Fruit fly (Drosophila melanogaster) S2 (cell line): Measurements from ENCODE around the gene CG32815.

ENCODE experiments used
- CG8478 ChIP-seq: fragments of >200 bp; optimal IDR thresholded peaks from 2 replicates; lab custom pipeline; 2018
- CTCF ChIP-seq, 2 experiments: fragments of >200 bp; optimal IDR thresholded peaks; 2 replicates each; lab custom pipeline; 2018

CG32815 gene

DNA sequence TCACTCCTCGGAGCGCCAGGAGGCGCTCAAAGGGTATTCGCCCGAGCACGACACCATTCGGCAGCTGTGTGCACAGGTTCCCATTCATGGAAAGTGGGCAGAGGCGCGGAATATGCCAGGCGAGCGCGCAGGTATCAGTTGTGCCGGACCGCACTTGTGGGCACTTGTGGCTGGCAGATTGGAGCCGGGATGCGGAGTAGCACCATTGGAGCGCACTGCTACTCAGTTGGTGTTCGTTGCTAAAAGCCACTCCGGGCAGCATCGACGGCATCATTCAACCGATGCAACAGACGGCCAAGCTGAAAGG lies 3.6 kb downstream of the CG32815 start:
- TF ChIP-seq CTCF (optimal IDR thresholded peaks at IDR 0.05; lab: Kevin White, UChicago): no peak

DNA sequence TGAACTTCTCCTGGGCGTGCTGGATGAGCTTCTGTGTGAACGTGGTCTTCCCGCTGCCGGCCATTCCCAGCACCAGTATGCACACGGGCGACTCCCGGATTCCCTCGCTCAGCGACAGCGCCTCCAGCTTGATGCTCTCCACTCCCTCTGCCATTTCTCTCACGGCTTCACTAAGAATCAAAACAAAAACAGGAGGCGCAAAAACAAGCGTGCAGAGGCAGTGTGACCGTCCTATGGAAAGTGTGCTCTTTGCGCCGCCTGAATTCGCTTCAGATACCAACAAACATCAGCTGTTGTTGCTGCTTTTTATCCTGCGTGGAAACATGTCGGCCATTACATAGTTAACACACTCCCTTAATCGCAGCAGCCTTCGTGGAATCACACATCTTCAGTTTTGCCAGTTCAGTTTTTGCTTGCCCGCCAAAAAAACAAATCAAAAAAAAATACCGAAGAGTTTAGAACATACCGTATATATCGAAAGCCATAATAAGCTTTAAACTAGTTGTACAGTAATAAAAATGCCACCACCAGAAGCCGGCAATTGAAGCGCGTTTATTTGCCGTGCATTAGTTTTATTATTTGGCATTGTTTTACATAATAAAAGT lies 8.4 kb downstream of the CG32815 start, which contains the start of the genes CG3704 and mus81:
Gene CG3704, minus strand, starts transcription at position 226 of the 605 bp plus-strand sequence.
Gene mus81, plus strand, starts transcription at position 496 of the 605 bp plus-strand sequence.
- TF ChIP-seq CTCF (optimal IDR thresholded peaks at IDR 0.05; lab: Kevin White, UChicago) (no peak), CG8478 (no peak)

DNA sequence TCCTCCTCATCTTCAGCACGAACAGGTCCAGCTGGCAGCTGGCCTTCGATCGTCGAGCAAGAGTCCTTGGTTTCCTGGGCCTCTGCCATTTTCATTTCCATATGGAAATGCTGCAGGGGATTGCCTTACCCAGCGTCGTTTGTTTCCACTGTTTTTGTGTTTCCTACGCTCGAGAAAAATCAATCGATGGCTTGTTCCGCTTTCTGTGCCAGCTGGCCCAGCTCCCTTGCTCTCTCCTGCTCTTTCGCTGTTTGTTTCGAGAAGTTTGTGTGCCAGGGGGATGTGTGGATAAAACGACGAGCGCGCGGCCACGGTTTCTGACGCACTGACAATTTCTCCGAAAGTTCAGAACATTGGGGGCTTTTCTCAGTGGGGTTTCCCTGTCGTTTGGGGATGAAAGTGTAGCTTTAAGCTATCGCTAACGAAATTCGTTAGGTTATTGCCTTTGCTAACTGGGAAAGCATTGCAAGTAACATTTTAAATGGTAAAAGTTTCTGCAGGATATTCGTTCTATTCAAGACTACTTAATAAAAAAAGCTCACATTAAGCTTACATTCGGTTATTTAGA lies 13.3 kb downstream of the CG32815 start, which contains the start of gene CG3703:
Gene CG3703, minus strand, starts transcription at position 328 of the 568 bp plus-strand sequence.
- no peak for TF ChIP-seq CG8478
- no peak for TF ChIP-seq CTCF (optimal IDR thresholded peaks at IDR 0.05; lab: Kevin White, UChicago)

DNA sequence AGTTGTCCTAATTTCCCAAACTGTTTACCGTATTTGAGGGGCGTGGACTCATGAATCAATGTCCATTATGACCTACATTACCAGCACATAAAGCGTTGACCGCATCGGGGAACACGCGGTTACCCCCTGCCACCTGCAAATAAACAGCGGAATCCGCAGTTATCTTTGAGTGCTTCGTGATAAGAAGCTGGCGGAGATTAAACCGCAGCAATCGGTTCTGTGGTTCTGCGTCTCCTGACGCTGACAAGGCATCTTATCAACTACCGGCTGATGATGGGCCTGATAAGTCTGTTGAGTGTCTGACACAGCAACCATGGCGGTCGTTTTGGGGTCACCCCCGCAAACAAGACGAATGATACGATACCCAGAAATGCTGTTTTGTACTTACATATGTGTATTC lies 13.9 kb downstream of the CG32815 start:
- TF ChIP-seq CG8478 (no peak), CTCF (optimal IDR thresholded peaks at IDR 0.05; lab: Kevin White, UChicago) (no peak)

DNA sequence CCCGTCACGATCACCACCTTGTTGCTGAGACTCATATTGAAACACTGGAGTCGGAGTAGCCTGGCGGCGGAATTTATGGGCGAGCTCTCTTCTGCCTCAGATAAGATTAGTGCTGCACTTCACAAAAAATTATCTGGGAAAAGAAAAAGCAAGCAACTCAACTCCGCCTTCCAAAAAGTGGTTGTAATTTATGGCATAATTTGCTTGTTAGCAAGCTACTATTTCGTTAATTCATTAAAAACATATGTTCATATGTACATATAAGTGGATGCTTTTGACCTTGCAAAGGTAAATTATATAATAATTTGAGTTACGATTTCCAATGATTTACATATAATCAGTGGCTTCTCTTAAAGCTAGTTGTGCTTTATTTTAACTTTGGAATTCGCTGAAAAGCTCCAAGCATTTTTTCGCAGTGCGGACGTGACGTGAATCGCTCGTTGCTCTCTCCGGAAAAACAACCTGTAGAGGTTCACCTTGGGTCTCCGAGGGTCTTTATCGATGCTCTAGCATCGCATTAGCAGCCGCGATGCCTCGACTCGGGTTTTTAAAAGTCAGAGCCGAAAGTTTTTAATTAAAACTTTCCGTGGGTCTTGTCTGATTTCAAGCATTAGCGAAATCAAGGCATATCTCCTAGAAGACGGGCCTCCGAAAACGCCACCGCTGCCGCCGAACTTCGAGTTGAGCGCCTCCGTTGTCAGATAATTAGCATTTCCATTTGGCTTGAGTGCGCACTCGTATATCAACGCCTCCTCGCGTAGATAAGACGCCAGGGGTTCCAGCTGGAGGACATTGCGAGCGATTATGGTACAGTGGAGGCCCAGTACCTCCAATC lies 15.4 kb downstream of the CG32815 start, which contains the start of gene CG3699:
Gene CG3699, minus strand, starts transcription at position 51 of the 835 bp plus-strand sequence.
- TF ChIP-seq CTCF (optimal IDR thresholded peaks at IDR 0.05; lab: Kevin White, UChicago) (no peak), CG8478 (no peak)

DNA sequence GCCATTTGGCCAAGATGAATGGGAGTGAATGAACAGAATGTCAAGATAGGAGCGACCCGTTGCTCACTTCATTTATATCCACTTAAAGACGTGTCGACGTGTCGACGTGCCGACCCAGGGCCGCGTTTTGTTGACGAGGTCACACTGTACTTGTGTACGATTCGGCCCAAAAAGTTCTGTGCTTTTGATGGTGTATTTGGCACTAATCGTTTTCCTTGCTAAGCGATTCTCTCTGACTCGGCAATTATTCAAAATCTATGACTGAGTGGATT lies 16.0 kb downstream of the CG32815 start:
- TF ChIP-seq CG8478 (no peak), CTCF (optimal IDR thresholded peaks at IDR 0.05; lab: Kevin White, UChicago) (no peak)

DNA sequence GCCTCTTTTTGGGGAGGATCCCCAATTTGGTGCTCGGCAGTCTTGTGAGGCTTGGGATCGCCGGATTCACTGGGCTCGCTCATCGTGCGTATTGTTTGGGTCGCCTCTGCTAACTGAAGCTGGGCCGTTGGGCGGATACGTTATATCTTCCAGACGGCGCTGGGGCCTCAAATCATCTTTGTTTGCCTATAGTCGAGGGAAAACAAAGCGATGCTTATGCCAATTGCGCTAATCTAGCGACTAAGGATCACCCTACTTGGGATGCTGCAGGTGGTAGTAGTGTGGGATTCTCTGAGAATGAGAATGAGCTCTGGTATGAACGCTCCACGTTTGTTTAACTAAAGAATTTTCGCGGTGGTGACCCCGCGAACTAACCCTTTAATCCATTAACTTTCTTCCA lies 19.5 kb downstream of the CG32815 start, which contains the start of gene CG3690:
Gene CG3690, minus strand, starts transcription at position 101 of the 400 bp plus-strand sequence.
- no peak for TF ChIP-seq CTCF (optimal IDR thresholded peaks at IDR 0.05; lab: Kevin White, UChicago)
- no peak for TF ChIP-seq CG8478

DNA sequence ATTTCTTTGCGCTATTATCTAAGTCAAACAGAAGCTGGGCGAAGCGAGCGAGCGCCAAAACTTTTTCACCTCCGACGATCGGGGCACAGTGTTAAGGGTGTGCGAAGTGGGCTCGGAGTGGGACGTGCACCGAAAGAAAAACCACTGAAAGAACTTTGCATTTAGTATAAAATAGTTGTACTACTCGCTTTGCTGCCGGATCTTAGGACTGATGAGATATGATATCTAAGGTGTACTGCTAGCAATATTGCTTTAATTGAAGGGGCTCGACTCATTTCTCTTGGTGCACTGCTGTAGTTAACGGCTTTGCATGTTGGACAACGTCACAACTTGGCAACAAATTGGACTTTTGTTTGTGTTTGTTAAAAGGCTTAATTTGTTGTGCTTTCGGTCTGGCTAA lies 21.5 kb downstream of the CG32815 start:
- no peak for TF ChIP-seq CG8478
- no peak for TF ChIP-seq CTCF (optimal IDR thresholded peaks at IDR 0.05; lab: Kevin White, UChicago)

DNA sequence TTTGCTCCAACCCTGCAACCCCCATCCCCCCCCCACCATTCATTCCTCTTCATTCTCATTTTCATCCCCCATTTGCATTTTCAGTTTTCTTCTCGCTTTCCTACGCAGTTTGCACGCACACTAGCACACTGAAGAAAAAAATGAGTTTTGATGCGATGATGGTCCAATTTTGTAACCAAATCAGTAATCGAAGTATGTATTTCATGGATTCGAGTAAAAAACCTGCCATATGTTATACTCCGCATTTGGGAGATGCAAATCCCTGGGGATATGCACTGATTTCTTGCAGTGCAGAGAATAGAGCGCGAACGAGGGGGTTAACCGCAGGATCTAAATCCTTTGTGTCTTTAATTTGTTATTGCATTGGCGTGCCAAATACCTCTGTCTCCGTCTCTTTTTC lies 23.6 kb downstream of the CG32815 start:
- TF ChIP-seq CG8478 (no peak), CTCF (optimal IDR thresholded peaks at IDR 0.05; lab: Kevin White, UChicago) (no peak)

DNA sequence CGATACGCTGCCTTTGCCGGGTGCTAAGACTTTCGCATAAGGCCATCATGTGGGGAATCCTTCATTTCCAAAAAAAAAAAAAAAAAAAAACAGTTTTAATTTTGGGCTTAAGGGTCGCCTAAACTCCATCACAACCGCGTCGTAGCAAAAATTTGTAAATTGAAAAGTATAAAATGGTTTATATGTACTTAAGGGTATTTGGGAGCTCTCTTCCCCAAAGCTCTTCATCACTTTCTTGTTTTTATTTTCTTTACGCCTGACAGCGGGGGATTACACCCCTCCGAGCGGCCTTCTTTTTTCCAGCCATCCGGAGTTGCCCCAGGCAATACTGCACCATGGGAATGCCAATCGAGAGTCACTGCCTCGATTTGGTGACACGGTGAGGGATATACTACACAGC lies 31.7 kb downstream of the CG32815 start:
- TF ChIP-seq CG8478 (no peak), CTCF (optimal IDR thresholded peaks at IDR 0.05; lab: Kevin White, UChicago) (no peak)

DNA sequence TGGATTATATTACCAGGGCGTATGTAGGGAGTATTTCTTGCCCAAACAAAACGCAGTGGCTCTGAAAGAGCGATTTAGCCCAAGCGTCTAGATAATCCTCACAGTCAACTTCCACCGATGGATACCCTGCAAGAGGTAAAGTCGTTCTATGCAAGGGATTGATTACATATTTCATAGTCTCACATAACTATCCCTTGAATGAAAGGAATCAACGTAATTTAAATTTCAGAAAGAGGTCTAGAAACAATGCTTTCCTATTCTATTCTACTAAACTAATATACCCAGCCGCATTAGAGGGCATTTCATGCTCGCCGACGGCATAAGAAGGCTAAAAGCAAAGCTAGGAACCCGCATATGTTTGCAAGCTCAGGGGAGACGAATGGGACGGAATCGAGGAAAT lies 34.6 kb downstream of the CG32815 start:
- no peak for TF ChIP-seq CG8478
- TF ChIP-seq CTCF (optimal IDR thresholded peaks at IDR 0.05; lab: Kevin White, UChicago): no peak

DNA sequence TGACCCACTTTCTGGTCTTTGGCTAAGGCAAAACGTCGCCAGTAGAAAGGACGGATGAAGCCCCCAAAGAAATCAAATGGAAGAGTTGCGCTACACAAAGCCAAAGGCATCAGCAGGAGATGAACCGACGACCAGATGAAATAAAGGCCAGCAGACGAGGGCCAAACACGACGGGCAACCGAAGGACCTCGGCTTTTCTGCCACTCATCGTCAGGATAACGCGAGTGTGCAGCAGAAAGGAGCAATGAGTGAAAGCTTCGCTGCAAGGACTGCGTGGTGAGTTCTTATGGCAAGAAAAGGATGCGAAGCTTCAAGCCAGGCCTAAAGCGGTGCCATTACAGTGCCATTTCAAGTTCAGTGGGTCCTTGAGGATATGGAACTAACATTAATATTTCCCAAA lies 53.6 kb downstream of the CG32815 start:
- TF ChIP-seq CTCF (optimal IDR thresholded peaks at IDR 0.05; lab: Kevin White, UChicago): no peak
- TF ChIP-seq CG8478: no peak
